Worm (Caenorhabditis elegans): ENCODE data around the gene fbxa-115.

- no peak for TF ChIP-seq elt-3 (tag; optimal IDR thresholded peaks at IDR 0.05)
- no peak for TF ChIP-seq fkh-4 (tag; optimal IDR thresholded peaks at IDR 0.05; ENCODE audit: borderline replicate concordance)
- no peak for TF ChIP-seq ama-1 (optimal IDR thresholded peaks at IDR 0.05)
- no peak for TF ChIP-seq mep-1 (tag; optimal IDR thresholded peaks at IDR 0.05)
- TF ChIP-seq fkh-10 (GFP tag; optimal IDR thresholded peaks at IDR 0.05), result no peak
- no peak for TF ChIP-seq lin-35 (GFP tag; optimal IDR thresholded peaks at IDR 0.05)
- TF ChIP-seq aly-2 (tag; optimal IDR thresholded peaks at IDR 0.05), result no peak
- TF ChIP-seq nhr-47 (tag; optimal IDR thresholded peaks at IDR 0.05), result no peak
- no peak for TF ChIP-seq nhr-12 (tag; optimal IDR thresholded peaks at IDR 0.05)
- TF ChIP-seq nhr-11 (tag; optimal IDR thresholded peaks at IDR 0.05), result no peak
Measured at ce11 chrV:20206086-20206485, 14.1 kb upstream of the fbxa-115 start, which contains the start of the genes fbxb-59 and srbc-34.

Data from whole organism, L1 larva.